Fruit fly (Drosophila melanogaster) whole organism, embryonic: ENCODE results near the gene Der-2.

ENCODE experiments used
- Atf-2 ChIP-seq: fragments of 200-800 bp; sonication (Bioruptor generic); optimal IDR thresholded peaks from 2 replicates; lab custom pipeline; 2016; ENCODE audit warnings: missing biosample characterization, missing genetic modification characterization
- CG10209 ChIP-seq: fragments of 200-800 bp; sonication (Bioruptor generic); optimal IDR thresholded peaks from 3 replicates; lab custom pipeline; 2017; ENCODE audit warnings: missing biosample characterization, mild to moderate bottlenecking, missing genetic modification characterization, missing genetic modification reagents
- CG10267 ChIP-seq: fragments of 200-800 bp; sonication (Bioruptor generic); optimal IDR thresholded peaks from 2 replicates; lab custom pipeline; 2018; ENCODE audit warnings: missing biosample characterization, mild to moderate bottlenecking, missing genetic modification characterization, moderate library complexity
- CG11247 ChIP-seq: fragments of 200-800 bp; sonication (Bioruptor generic); IDR thresholded peaks from 2 replicates; pipeline ENCODE4 v1.3.6; 2022; ENCODE audit warnings: missing biosample characterization, missing genetic modification characterization
- CG12071 ChIP-seq: fragments of 200-800 bp; sonication (Bioruptor generic); optimal IDR thresholded peaks from 3 replicates; lab custom pipeline; 2018; ENCODE audit warnings: missing biosample characterization, mild to moderate bottlenecking, missing genetic modification characterization
- CG1233 ChIP-seq: fragments of 200-800 bp; sonication (Bioruptor generic); optimal IDR thresholded peaks from 4 replicates; lab custom pipeline; 2018; ENCODE audit warnings: missing biosample characterization, mild to moderate bottlenecking, missing genetic modification characterization
- CG12942 ChIP-seq: fragments of 200-800 bp; sonication (Bioruptor generic); optimal IDR thresholded peaks from 3 replicates; lab custom pipeline; 2016; ENCODE audit warnings: missing biosample characterization, missing genetic modification characterization
- CG13287 ChIP-seq: fragments of 200-800 bp; sonication (Bioruptor generic); IDR thresholded peaks from 2 replicates; pipeline ENCODE4 v1.3.6; 2022; ENCODE audit warnings: missing biosample characterization, missing genetic modification characterization; ENCODE audit not compliant: partially characterized antibody
- CG15269 ChIP-seq: fragments of 200-800 bp; sonication (Bioruptor generic); optimal IDR thresholded peaks from 2 replicates; lab custom pipeline; 2018; ENCODE audit warnings: missing biosample characterization, mild to moderate bottlenecking, missing genetic modification characterization, moderate library complexity
- CG17829 ChIP-seq: fragments of 200-800 bp; optimal IDR thresholded peaks from 2 replicates; lab custom pipeline; 2019; ENCODE audit warnings: missing biosample characterization, mild to moderate bottlenecking, missing genetic modification characterization, moderate library complexity
- CG3163 ChIP-seq: fragments of 200-800 bp; sonication (Bioruptor generic); optimal IDR thresholded peaks from 3 replicates; lab custom pipeline; 2016; ENCODE audit warnings: missing biosample characterization, missing genetic modification characterization
- CG34224 ChIP-seq: fragments of 200-800 bp; sonication (Bioruptor generic); IDR thresholded peaks from 3 replicates; pipeline ENCODE4 v1.3.6; 2022; ENCODE audit warnings: missing biosample characterization, missing genetic modification characterization; ENCODE audit not compliant: partially characterized antibody
- CG34422 ChIP-seq: fragments of 200-800 bp; sonication (Bioruptor generic); IDR thresholded peaks from 3 replicates; pipeline ENCODE4 v1.3.6; 2022; ENCODE audit warnings: missing biosample characterization, missing genetic modification characterization
- CG4360 ChIP-seq: fragments of 200-800 bp; sonication (Bioruptor generic); IDR thresholded peaks from 2 replicates; pipeline ENCODE4 v1.3.6; 2022; ENCODE audit warnings: missing biosample characterization, missing genetic modification characterization
- CG6689 ChIP-seq: fragments of 200-800 bp; sonication (Bioruptor generic); IDR thresholded peaks from 2 replicates; pipeline ENCODE4 v1.3.6; 2022; ENCODE audit warnings: missing biosample characterization, missing genetic modification characterization
- CG7357 ChIP-seq: fragments of 200-800 bp; sonication (Bioruptor generic); IDR thresholded peaks from 3 replicates; pipeline ENCODE4 v1.3.6; 2022; ENCODE audit warnings: missing biosample characterization, missing genetic modification characterization
- CG8924 ChIP-seq: fragments of 200-800 bp; optimal IDR thresholded peaks from 3 replicates; lab custom pipeline; 2019; ENCODE audit warnings: missing biosample characterization, mild to moderate bottlenecking, missing genetic modification characterization, moderate library complexity
- D ChIP-seq, 2 experiments: fragments of 200-800 bp in 1 of 2; fragments of >200 bp in 1 of 2; sonication (Bioruptor generic) in 1 of 2; optimal IDR thresholded peaks; 2 replicates in 1 of 2; 3 replicates in 1 of 2; lab custom pipeline; 2017; ENCODE audit warnings: mild to moderate bottlenecking in 1 of 2, missing biosample characterization in 1 of 2, missing genetic modification characterization in 1 of 2, missing genetic modification reagents in 1 of 2
- Dll ChIP-seq: fragments of 200-800 bp; sonication (Bioruptor generic); IDR thresholded peaks from 4 replicates; pipeline ENCODE4 v1.3.6; 2022; ENCODE audit warnings: missing biosample characterization, missing genetic modification characterization; ENCODE audit not compliant: partially characterized antibody
- Drgx ChIP-seq: fragments of 200-800 bp; sonication (Bioruptor generic); IDR thresholded peaks from 2 replicates; pipeline ENCODE4 v1.3.6; 2022; ENCODE audit warnings: missing biosample characterization, missing genetic modification characterization
- Ets65A ChIP-seq: fragments of 200-800 bp; sonication (Bioruptor generic); peaks from one replicate; lab custom pipeline; 2016; ENCODE audit warnings: missing biosample characterization, missing genetic modification characterization
- GATAe ChIP-seq: fragments of 200-800 bp; sonication (Bioruptor generic); conservative IDR thresholded peaks from 2 replicates; pipeline ENCODE4 v1.3.6; 2022; ENCODE audit warnings: missing biosample characterization, missing genetic modification characterization
- Hr51 ChIP-seq, 2 experiments: fragments of 200-800 bp; sonication (Bioruptor generic); optimal IDR thresholded peaks; 2 replicates in 1 of 2; 3 replicates in 1 of 2; lab custom pipeline; 2016 to 2018; ENCODE audit warnings: missing biosample characterization in 2 of 2, missing genetic modification characterization in 2 of 2, mild to moderate bottlenecking in 1 of 2, moderate library complexity in 1 of 2
- Opbp ChIP-seq: fragments of 200-800 bp; sonication (Bioruptor generic); IDR thresholded peaks from 3 replicates; pipeline ENCODE4 v1.3.6; 2022; ENCODE audit warnings: missing biosample characterization, missing genetic modification characterization; ENCODE audit not compliant: partially characterized antibody
- Sin3A ChIP-seq: fragments of >200 bp; optimal IDR thresholded peaks from 2 replicates; lab custom pipeline; 2018
- Vsx1 ChIP-seq: fragments of 200-800 bp; sonication (Bioruptor generic); optimal IDR thresholded peaks from 2 replicates; lab custom pipeline; 2017; ENCODE audit warnings: missing biosample characterization, mild to moderate bottlenecking, missing genetic modification characterization, missing genetic modification reagents
- chinmo ChIP-seq: fragments of 200-800 bp; sonication (Bioruptor generic); IDR thresholded peaks from 4 replicates; pipeline ENCODE4 v1.3.6; 2022; ENCODE audit warnings: missing biosample characterization, missing genetic modification characterization; ENCODE audit not compliant: partially characterized antibody
- ci ChIP-seq: fragments of 200-800 bp; sonication (Bioruptor generic); IDR thresholded peaks from 3 replicates; pipeline ENCODE4 v1.3.6; 2022; ENCODE audit warnings: missing biosample characterization, missing genetic modification characterization
- danr ChIP-seq: fragments of 200-800 bp; sonication (Bioruptor generic); IDR thresholded peaks from 2 replicates; pipeline ENCODE4 v1.3.6; 2022; ENCODE audit warnings: missing biosample characterization, missing genetic modification characterization
- dmrt11E ChIP-seq: fragments of 200-800 bp; sonication (Bioruptor generic); optimal IDR thresholded peaks from 3 replicates; lab custom pipeline; 2018; ENCODE audit warnings: missing biosample characterization, mild to moderate bottlenecking, missing genetic modification characterization, moderate library complexity
- dysf ChIP-seq: fragments of 200-800 bp; sonication (Bioruptor generic); IDR thresholded peaks from 3 replicates; pipeline ENCODE4 v1.3.6; 2022; ENCODE audit warnings: missing biosample characterization, missing genetic modification characterization
- ewg ChIP-seq: fragments of 200-800 bp; sonication (Bioruptor generic); optimal IDR thresholded peaks from 3 replicates; lab custom pipeline; 2017; ENCODE audit warnings: mild to moderate bottlenecking, missing biosample characterization, missing genetic modification reagents, missing genetic modification characterization
- gem ChIP-seq: fragments of 200-800 bp; sonication (Bioruptor generic); optimal IDR thresholded peaks from 2 replicates; lab custom pipeline; 2019; ENCODE audit warnings: missing biosample characterization, mild to moderate bottlenecking, missing genetic modification characterization, moderate library complexity
- gsb ChIP-seq: fragments of 200-800 bp; sonication (Bioruptor generic); IDR thresholded peaks from 2 replicates; pipeline ENCODE4 v1.3.6; 2022; ENCODE audit warnings: missing biosample characterization, missing genetic modification characterization
- ken ChIP-seq: fragments of 200-800 bp; sonication (Bioruptor generic); IDR thresholded peaks from 3 replicates; pipeline ENCODE4 v1.3.6; 2022; ENCODE audit warnings: missing biosample characterization, missing genetic modification characterization
- luna ChIP-seq: fragments of 200-800 bp; sonication (Bioruptor generic); optimal IDR thresholded peaks from 2 replicates; lab custom pipeline; 2016; ENCODE audit warnings: missing biosample characterization, missing genetic modification characterization
- maf-S ChIP-seq: fragments of 200-800 bp; sonication (Bioruptor generic); optimal IDR thresholded peaks from 2 replicates; lab custom pipeline; 2016; ENCODE audit warnings: missing biosample characterization, missing genetic modification characterization
- mld ChIP-seq: fragments of 200-800 bp; sonication (Bioruptor generic); IDR thresholded peaks from 3 replicates; pipeline ENCODE4 v1.3.6; 2022; ENCODE audit warnings: missing biosample characterization, missing genetic modification characterization; ENCODE audit not compliant: partially characterized antibody
- oc ChIP-seq: fragments of 200-800 bp; sonication (Bioruptor generic); optimal IDR thresholded peaks from 2 replicates; lab custom pipeline; 2018; ENCODE audit warnings: missing biosample characterization, mild to moderate bottlenecking, missing genetic modification characterization, moderate library complexity
- odd ChIP-seq: fragments of 200-800 bp; sonication (Bioruptor generic); optimal IDR thresholded peaks from 2 replicates; lab custom pipeline; 2017; ENCODE audit warnings: missing biosample characterization, mild to moderate bottlenecking, missing genetic modification characterization
- p53 ChIP-seq: fragments of 200-800 bp; sonication (Bioruptor generic); optimal IDR thresholded peaks from 2 replicates; lab custom pipeline; 2016; ENCODE audit warnings: missing biosample characterization, missing genetic modification characterization
- pros ChIP-seq: fragments of 200-800 bp; sonication (Bioruptor generic); optimal IDR thresholded peaks from 3 replicates; lab custom pipeline; 2019; ENCODE audit warnings: missing biosample characterization, mild to moderate bottlenecking, missing genetic modification characterization, moderate library complexity
- psq ChIP-seq: fragments of 200-800 bp; sonication (Bioruptor generic); optimal IDR thresholded peaks from 2 replicates; lab custom pipeline; 2017; ENCODE audit warnings: missing biosample characterization, missing genetic modification characterization
- run ChIP-seq: fragments of 200-800 bp; sonication (Bioruptor generic); optimal IDR thresholded peaks from 3 replicates; lab custom pipeline; 2018; ENCODE audit warnings: missing biosample characterization, mild to moderate bottlenecking, missing genetic modification characterization
- slp2 ChIP-seq: fragments of 200-800 bp; sonication (Bioruptor generic); optimal IDR thresholded peaks from 2 replicates; lab custom pipeline; 2016; ENCODE audit warnings: missing biosample characterization, missing genetic modification characterization
- so ChIP-seq: fragments of 200-800 bp; sonication (Bioruptor generic); IDR thresholded peaks from 3 replicates; pipeline ENCODE4 v1.3.6; 2022; ENCODE audit warnings: missing biosample characterization, missing genetic modification characterization
- toy ChIP-seq: fragments of 200-800 bp; sonication (Bioruptor generic); IDR thresholded peaks from 2 replicates; pipeline ENCODE4 v1.3.6; 2022; ENCODE audit warnings: missing biosample characterization, missing genetic modification characterization
- unc-4 ChIP-seq: fragments of 200-800 bp; sonication (Bioruptor generic); IDR thresholded peaks from 2 replicates; pipeline ENCODE4 v1.3.6; 2022; ENCODE audit warnings: missing biosample characterization, missing genetic modification characterization; ENCODE audit not compliant: partially characterized antibody
- vvl ChIP-seq: fragments of 200-800 bp; sonication (Bioruptor generic); IDR thresholded peaks from 2 replicates; pipeline ENCODE4 v1.3.6; 2022; ENCODE audit warnings: missing biosample characterization, missing genetic modification characterization
- z ChIP-seq: fragments of 200-800 bp; sonication (Bioruptor generic); IDR thresholded peaks from 3 replicates; pipeline ENCODE4 v1.3.6; 2022; ENCODE audit warnings: missing biosample characterization, missing genetic modification characterization

Gene Der-2

DNA sequence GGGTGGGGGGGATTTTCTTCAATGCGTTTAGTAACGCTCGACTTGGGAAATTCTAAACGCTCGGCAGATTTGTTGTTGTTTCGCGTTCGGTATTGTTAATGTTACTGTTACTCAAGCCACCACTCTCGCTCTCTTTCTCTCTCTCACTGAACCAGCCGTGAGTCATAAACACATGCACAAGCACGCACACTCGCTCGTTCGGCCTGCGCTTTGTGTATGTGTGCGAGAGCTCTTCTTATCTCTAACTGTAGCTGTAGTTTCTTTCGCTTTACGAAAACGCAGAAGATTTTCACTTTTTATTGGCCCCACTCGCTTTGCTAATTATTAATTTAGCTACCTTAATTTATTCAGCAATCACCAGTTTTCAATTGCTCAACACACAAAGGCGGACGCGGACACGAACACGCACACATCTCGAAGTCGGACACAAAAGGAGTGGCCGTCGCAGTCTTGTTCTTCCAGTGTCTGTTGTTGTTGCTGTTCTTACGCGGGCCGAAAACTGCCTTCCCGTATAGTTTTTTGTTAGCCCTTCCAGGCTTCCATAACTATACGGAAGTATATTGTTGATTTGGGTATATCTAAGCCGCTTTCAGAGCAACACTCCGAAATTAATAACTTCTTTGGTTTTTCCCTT, 31.0 kb downstream of the Der-2 start (continued):
- TF ChIP-seq CG34224 (GFP tag; lab: Robert Waterston, UW) (peak; percentile 19; the same call in 2 of the 3 replicates), vvl (GFP tag; lab: Robert Waterston, UW) (peak; percentile 52; the same call in 1 of the 2 replicates), Hr51 (GFP tag; optimal IDR thresholded peaks at IDR 0.05; lab: Kevin White, UChicago) (no peak), CG1233 (no peak), unc-4 (GFP tag; lab: Robert Waterston, UW) (no peak), run (tag; lab: Kevin White, UChicago) (no peak), dmrt11E (no peak), Ets65A (GFP tag; lab: Kevin White, UChicago) (peak; percentile 31), CG12071 (GFP tag; lab: Kevin White, UChicago) (no peak), CG3163 (GFP tag; lab: Kevin White, UChicago) (no peak), CG15269 (tag; lab: Kevin White, UChicago) (no peak), ewg (GFP tag; lab: Kevin White, UChicago) (peak; percentile 0), psq (GFP tag; lab: Kevin White, UChicago) (no peak), z (GFP tag; lab: Robert Waterston, UW) (peak; percentile 60; the same call in 1 of the 3 replicates), gsb (GFP tag; lab: Robert Waterston, UW) (no peak), oc (tag; lab: Kevin White, UChicago) (no peak), chinmo (GFP tag; lab: Robert Waterston, UW) (peak; percentile 90; the same call in 3 of the 4 replicates), p53 (GFP tag; lab: Kevin White, UChicago) (peak; percentile 76), luna (GFP tag; lab: Kevin White, UChicago) (no peak), CG13287 (GFP tag; lab: Robert Waterston, UW) (no peak), dysf (GFP tag; lab: Robert Waterston, UW) (no peak), CG4360 (GFP tag; lab: Robert Waterston, UW) (peak; percentile 79), odd (no peak), mld (no peak), ci (GFP tag; lab: Robert Waterston, UW) (0 out of 3 replicates have a peak, but pooled peaks have one; percentile 13), CG6689 (GFP tag; lab: Robert Waterston, UW) (no peak), CG17829 (tag; lab: Kevin White, UChicago) (no peak), CG34422 (GFP tag; lab: Robert Waterston, UW) (no peak), danr (GFP tag; lab: Robert Waterston, UW) (no peak), D (optimal IDR thresholded peaks at IDR 0.05; lab: Kevin White, UChicago) (no peak), D (GFP tag; optimal IDR thresholded peaks at IDR 0.05; lab: Kevin White, UChicago) (no peak), ken (GFP tag; lab: Robert Waterston, UW) (no peak), CG10209 (GFP tag; lab: Kevin White, UChicago) (no peak), Dll (GFP tag; lab: Robert Waterston, UW) (peak; percentile 34; the same call in 1 of the 4 replicates), Sin3A (lab: Kevin White, UChicago) (peak; percentile 31), so (GFP tag; lab: Robert Waterston, UW) (no peak), toy (GFP tag; lab: Robert Waterston, UW) (no peak), maf-S (GFP tag; lab: Kevin White, UChicago) (no peak), CG12942 (GFP tag; lab: Kevin White, UChicago) (no peak), Atf-2 (GFP tag; lab: Kevin White, UChicago) (no peak), slp2 (GFP tag; lab: Kevin White, UChicago) (no peak), pros (GFP tag; lab: Kevin White, UChicago) (peak; percentile 97), Vsx1 (GFP tag; lab: Kevin White, UChicago) (no peak), Opbp (no peak), CG10267 (tag; lab: Kevin White, UChicago) (no peak), CG11247 (GFP tag; lab: Robert Waterston, UW) (no peak), CG8924 (tag; lab: Kevin White, UChicago) (peak; percentile 13), gem (tag; lab: Kevin White, UChicago) (no peak), GATAe (GFP tag; lab: Robert Waterston, UW) (no peak), Drgx (GFP tag; lab: Robert Waterston, UW) (no peak), CG7357 (no peak)
